Worm (Caenorhabditis elegans) whole organism, L4/young adult: ENCODE measurements around the gene gly-5.
"Not testable (repeated sequence)": the region's sequence is repeated elsewhere in the genome, so short reads cannot be mapped to it uniquely, and the experiment has no call there.

Experiments
- W03F9.2 ChIP-seq: fragments of 150-350 bp; optimal IDR thresholded peaks from 2 replicates; lab custom pipeline; 2014; ENCODE audit warnings: missing biosample characterization, missing genetic modification characterization
- dao-5 ChIP-seq: sonication (generic microtip); optimal IDR thresholded peaks from 2 replicates; lab custom pipeline; 2016; ENCODE audit warnings: missing genotype, missing genetic modification characterization, moderate library complexity, missing compliant biosample characterization
- him-1 ChIP-seq: sonication (generic microtip); optimal IDR thresholded peaks from 2 replicates; lab custom pipeline; 2016; ENCODE audit warnings: missing genotype, missing genetic modification reagents, missing genetic modification characterization, missing compliant biosample characterization

DNA sequence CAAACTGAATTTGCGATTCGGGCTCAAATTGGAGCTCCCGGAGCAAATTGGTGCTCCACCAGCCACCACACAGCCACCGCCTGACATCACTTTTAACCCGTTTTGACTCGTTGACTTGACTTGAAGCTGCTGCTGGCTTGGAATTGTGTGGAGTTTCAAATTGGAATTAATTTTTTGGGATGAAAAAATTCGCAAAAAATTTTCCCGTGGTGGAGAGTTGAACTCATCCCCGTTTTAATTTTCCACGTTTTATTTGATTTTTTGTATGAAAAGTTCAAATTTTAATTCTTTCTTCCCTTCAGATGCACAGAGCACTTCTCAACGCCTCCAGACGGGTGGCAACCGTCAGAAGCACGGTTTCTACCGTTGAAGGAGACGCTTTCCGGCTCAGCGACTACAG, 58.1 kb downstream of the gly-5 start, which contains the start of gene Y43F4A.4:
- TF ChIP-seq him-1 (tag; lab: Kevin White, UChicago); dao-5; W03F9.2 (tag; lab: Kevin White, UChicago): not testable (repeated sequence)
